Worm (Caenorhabditis elegans): ENCODE data around the gene fat-6.

fat-6 gene

ce11 chrIV:11908733-11909132 lies 6.8 kb downstream of the fat-6 start:
- TF ChIP-seq dao-5 (tag; optimal IDR thresholded peaks at IDR 0.05) (no peak), W03F9.2 (tag; optimal IDR thresholded peaks at IDR 0.05) (no peak), him-1 (tag; optimal IDR thresholded peaks at IDR 0.05) (no peak)

ce11 chrIV:11903676-11904075 lies 11.8 kb downstream of the fat-6 start:
- TF ChIP-seq him-1 (tag; optimal IDR thresholded peaks at IDR 0.05): no peak
- TF ChIP-seq W03F9.2 (tag; optimal IDR thresholded peaks at IDR 0.05): no peak
- no peak for TF ChIP-seq dao-5 (tag; optimal IDR thresholded peaks at IDR 0.05)

- TF ChIP-seq him-1 (tag; optimal IDR thresholded peaks at IDR 0.05) (no peak), dao-5 (tag; optimal IDR thresholded peaks at IDR 0.05) (no peak), W03F9.2 (tag; optimal IDR thresholded peaks at IDR 0.05) (no peak)
Observed at ce11 chrIV:11902832-11903231, 12.7 kb downstream of the fat-6 start.

- TF ChIP-seq him-1 (tag; optimal IDR thresholded peaks at IDR 0.05): no peak
- no peak for TF ChIP-seq W03F9.2 (tag; optimal IDR thresholded peaks at IDR 0.05)
- TF ChIP-seq dao-5 (tag; optimal IDR thresholded peaks at IDR 0.05): no peak
Observed at ce11 chrIV:11901215-11901614, 14.3 kb downstream of the fat-6 start.

- TF ChIP-seq W03F9.2 (tag; optimal IDR thresholded peaks at IDR 0.05) (no peak), dao-5 (tag; optimal IDR thresholded peaks at IDR 0.05) (no peak), him-1 (tag; optimal IDR thresholded peaks at IDR 0.05) (no peak)
Observed at ce11 chrIV:11900399-11900798, 15.1 kb downstream of the fat-6 start.

- no peak for TF ChIP-seq W03F9.2 (tag; optimal IDR thresholded peaks at IDR 0.05)
- no peak for TF ChIP-seq dao-5 (tag; optimal IDR thresholded peaks at IDR 0.05)
- no peak for TF ChIP-seq him-1 (tag; optimal IDR thresholded peaks at IDR 0.05)
Observed at ce11 chrIV:11899358-11899757, 16.1 kb downstream of the fat-6 start, which contains the start of gene nhr-43. Gene nhr-43, plus strand, starts transcription at chrIV:11899590.

- TF ChIP-seq him-1 (tag; optimal IDR thresholded peaks at IDR 0.05) (no peak), W03F9.2 (tag; optimal IDR thresholded peaks at IDR 0.05) (no peak), dao-5 (tag; optimal IDR thresholded peaks at IDR 0.05) (no peak)
Observed at ce11 chrIV:11897710-11898109, 17.8 kb downstream of the fat-6 start.

ce11 chrIV:11893336-11893735 lies 22.2 kb downstream of the fat-6 start:
- TF ChIP-seq dao-5 (tag; optimal IDR thresholded peaks at IDR 0.05) (no peak), him-1 (tag; optimal IDR thresholded peaks at IDR 0.05) (no peak), W03F9.2 (tag; optimal IDR thresholded peaks at IDR 0.05) (no peak)

ce11 chrIV:11892545-11892944 lies 22.9 kb downstream of the fat-6 start:
- TF ChIP-seq dao-5 (tag; optimal IDR thresholded peaks at IDR 0.05): no peak
- TF ChIP-seq W03F9.2 (tag; optimal IDR thresholded peaks at IDR 0.05): no peak
- TF ChIP-seq him-1 (tag; optimal IDR thresholded peaks at IDR 0.05): no peak

ce11 chrIV:11885313-11885712 lies 30.2 kb downstream of the fat-6 start, which contains the start of gene let-653:
Gene let-653, plus strand, starts transcription at chrIV:11885613.
- TF ChIP-seq dao-5 (tag; optimal IDR thresholded peaks at IDR 0.05): no peak
- no peak for TF ChIP-seq W03F9.2 (tag; optimal IDR thresholded peaks at IDR 0.05)
- no peak for TF ChIP-seq him-1 (tag; optimal IDR thresholded peaks at IDR 0.05)

ce11 chrIV:11883478-11883877 lies 32.0 kb downstream of the fat-6 start:
- TF ChIP-seq him-1 (tag; optimal IDR thresholded peaks at IDR 0.05): no peak
- TF ChIP-seq dao-5 (tag; optimal IDR thresholded peaks at IDR 0.05): no peak
- no peak for TF ChIP-seq W03F9.2 (tag; optimal IDR thresholded peaks at IDR 0.05)

- TF ChIP-seq dao-5 (tag; optimal IDR thresholded peaks at IDR 0.05) (no peak), him-1 (tag; optimal IDR thresholded peaks at IDR 0.05) (no peak), W03F9.2 (tag; optimal IDR thresholded peaks at IDR 0.05) (no peak)
Observed at ce11 chrIV:11882534-11882933, 33.0 kb downstream of the fat-6 start.

- TF ChIP-seq him-1 (tag; optimal IDR thresholded peaks at IDR 0.05) (no peak), dao-5 (tag; optimal IDR thresholded peaks at IDR 0.05) (no peak), W03F9.2 (tag; optimal IDR thresholded peaks at IDR 0.05) (no peak)
Observed at ce11 chrIV:11878249-11878648, 37.2 kb downstream of the fat-6 start, which contains the start of gene cutl-27. Gene cutl-27, plus strand, starts transcription at chrIV:11878549.

- TF ChIP-seq him-1 (tag; optimal IDR thresholded peaks at IDR 0.05): no peak
- no peak for TF ChIP-seq W03F9.2 (tag; optimal IDR thresholded peaks at IDR 0.05)
- no peak for TF ChIP-seq dao-5 (tag; optimal IDR thresholded peaks at IDR 0.05)
Observed at ce11 chrIV:11877674-11878073, 37.8 kb downstream of the fat-6 start, which contains the start of gene pph-2. Gene pph-2, minus strand, starts transcription at chrIV:11877774.

- no peak for TF ChIP-seq him-1 (tag; optimal IDR thresholded peaks at IDR 0.05)
- no peak for TF ChIP-seq W03F9.2 (tag; optimal IDR thresholded peaks at IDR 0.05)
- TF ChIP-seq dao-5 (tag; optimal IDR thresholded peaks at IDR 0.05): no peak
Observed at ce11 chrIV:11871898-11872297, 43.6 kb downstream of the fat-6 start.
